Worm (Caenorhabditis elegans): ENCODE measurements around the gene F23B12.7.

Gene F23B12.7

ce11 chrV:14482728-14483210 lies 33.3 kb downstream of the F23B12.7 start, which contains the start of gene R02D5.3:
Gene R02D5.3 (plus strand): TSS chrV:14483160.
- TF ChIP-seq W03F9.2 (tag; optimal IDR thresholded peaks at IDR 0.05) = no peak

ce11 chrV:14484582-14484981 lies 35.1 kb downstream of the F23B12.7 start, which contains the start of gene R02D5.4:
Gene R02D5.4 (minus strand): TSS chrV:14484682.
- TF ChIP-seq him-1 (tag; optimal IDR thresholded peaks at IDR 0.05) = no peak
- TF ChIP-seq dao-5 (tag; optimal IDR thresholded peaks at IDR 0.05) = no peak
- TF ChIP-seq W03F9.2 (tag; optimal IDR thresholded peaks at IDR 0.05) = no peak

- TF ChIP-seq dao-5 (tag; optimal IDR thresholded peaks at IDR 0.05) (no peak), him-1 (tag; optimal IDR thresholded peaks at IDR 0.05) (no peak), W03F9.2 (tag; optimal IDR thresholded peaks at IDR 0.05) (no peak)
Observed at ce11 chrV:14491097-14491496, 41.6 kb downstream of the F23B12.7 start.

DNA sequence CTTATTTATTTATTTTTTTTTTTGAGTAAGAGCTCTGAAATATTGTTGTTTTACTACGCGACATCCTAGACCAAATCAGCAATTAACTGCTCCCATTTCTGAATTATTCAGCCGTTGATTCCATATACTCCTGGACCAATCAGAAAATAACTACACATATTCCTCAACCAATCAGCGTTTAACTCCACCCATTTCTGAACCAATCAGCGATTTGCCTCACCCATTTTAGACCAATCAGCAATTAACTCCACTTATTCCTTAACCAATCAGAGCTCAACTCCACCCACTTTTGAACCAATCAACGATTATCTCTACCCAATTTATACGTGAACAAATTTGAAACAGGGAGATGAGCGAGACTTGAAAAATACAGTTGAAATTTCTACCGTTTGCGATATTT lies 44.2 kb downstream of the F23B12.7 start:
- TF ChIP-seq dao-5 (tag; optimal IDR thresholded peaks at IDR 0.05) (no peak), him-1 (tag; optimal IDR thresholded peaks at IDR 0.05) (no peak), W03F9.2 (tag; optimal IDR thresholded peaks at IDR 0.05) (no peak)

DNA sequence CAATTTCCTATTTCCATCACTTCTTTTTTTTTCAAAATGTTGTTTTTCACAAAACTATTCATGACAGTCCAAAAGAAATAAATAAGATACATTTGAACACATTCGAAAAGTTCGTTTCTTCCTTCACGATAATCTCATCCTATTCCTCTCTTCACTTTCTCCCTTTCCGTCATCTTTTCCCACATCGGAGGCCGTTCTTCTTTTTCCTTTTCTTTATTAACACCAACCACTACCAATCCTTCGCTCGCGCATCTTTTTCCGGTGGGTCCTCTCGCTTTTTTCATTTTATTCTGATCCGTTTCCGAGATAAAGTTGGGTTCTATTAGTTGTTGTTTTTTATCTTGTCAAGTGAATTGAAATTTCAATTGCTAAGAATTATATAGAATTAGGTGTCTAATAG lies 46.0 kb downstream of the F23B12.7 start:
- TF ChIP-seq him-1 (tag; optimal IDR thresholded peaks at IDR 0.05) = no peak

ce11 chrV:14496446-14496845 lies 46.9 kb downstream of the F23B12.7 start:
- TF ChIP-seq dao-5 (tag; optimal IDR thresholded peaks at IDR 0.05) = no peak
- TF ChIP-seq him-1 (tag; optimal IDR thresholded peaks at IDR 0.05) = no peak
- no peak for TF ChIP-seq W03F9.2 (tag; optimal IDR thresholded peaks at IDR 0.05)

DNA sequence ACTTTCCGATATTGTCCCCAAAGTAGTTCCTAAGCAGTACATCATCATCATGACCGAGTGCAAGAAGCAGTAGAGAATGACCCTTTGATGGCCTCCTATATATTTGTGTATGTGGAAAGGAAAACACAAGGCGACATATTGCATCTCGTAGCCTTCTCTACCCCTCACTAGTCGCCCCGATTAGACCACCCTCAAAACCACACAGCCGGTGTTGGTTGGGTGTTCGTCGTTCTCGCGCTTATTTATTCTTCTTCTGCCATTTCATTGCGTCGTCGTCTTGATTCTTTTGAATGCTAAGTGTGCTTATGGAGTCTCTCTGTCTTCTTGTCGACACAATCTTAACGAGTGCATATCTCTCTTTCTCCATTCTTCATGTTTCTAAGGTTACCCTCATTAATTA lies 48.7 kb downstream of the F23B12.7 start:
- TF ChIP-seq him-1 (tag; optimal IDR thresholded peaks at IDR 0.05) (no peak), W03F9.2 (tag; optimal IDR thresholded peaks at IDR 0.05) (no peak), dao-5 (tag; optimal IDR thresholded peaks at IDR 0.05) (no peak)

DNA sequence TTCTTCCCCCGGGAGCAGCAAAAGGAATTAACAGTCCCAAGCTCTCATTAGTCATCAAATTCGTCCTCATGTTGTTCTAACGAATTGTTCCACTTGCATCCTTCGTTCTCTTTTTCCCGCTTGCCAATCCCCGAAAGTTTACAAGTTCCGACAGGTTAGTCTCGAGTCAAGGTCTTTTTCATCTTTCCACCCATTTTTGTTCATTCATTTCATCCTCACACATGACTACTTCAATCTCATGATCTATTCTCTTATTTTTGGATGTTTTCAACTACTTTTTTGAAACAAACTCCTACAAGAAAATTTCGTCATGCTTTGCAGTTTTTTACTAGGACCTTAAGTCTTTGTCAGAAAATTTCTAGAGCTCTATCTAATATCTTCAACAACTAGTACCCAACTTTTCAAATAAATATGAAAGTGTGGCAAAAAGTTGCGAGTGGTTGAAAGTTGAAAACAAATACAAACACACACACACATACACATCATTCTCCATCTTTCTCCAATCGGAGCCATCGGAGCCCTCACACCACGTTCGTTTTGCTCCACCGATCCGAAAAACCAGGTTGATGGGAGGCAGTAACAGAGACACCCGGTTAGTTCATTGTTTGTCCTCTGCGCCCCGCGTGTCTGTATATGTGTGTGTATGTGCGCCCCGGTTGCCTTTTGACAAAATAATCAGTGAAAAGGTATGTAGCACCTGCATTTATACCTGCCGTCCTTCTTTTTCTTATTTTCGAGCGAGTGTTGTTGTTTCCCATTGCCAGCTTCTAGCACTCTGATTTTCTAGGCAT lies 49.8 kb downstream of the F23B12.7 start:
- TF ChIP-seq him-1 (tag; optimal IDR thresholded peaks at IDR 0.05) (no peak), W03F9.2 (tag; optimal IDR thresholded peaks at IDR 0.05) (no peak), dao-5 (tag; optimal IDR thresholded peaks at IDR 0.05) (no peak)

- TF ChIP-seq dao-5 (tag; optimal IDR thresholded peaks at IDR 0.05) (no peak), him-1 (tag; optimal IDR thresholded peaks at IDR 0.05) (no peak), W03F9.2 (tag; optimal IDR thresholded peaks at IDR 0.05) (no peak)
Observed at ce11 chrV:14500554-14500953, 51.1 kb downstream of the F23B12.7 start.

DNA sequence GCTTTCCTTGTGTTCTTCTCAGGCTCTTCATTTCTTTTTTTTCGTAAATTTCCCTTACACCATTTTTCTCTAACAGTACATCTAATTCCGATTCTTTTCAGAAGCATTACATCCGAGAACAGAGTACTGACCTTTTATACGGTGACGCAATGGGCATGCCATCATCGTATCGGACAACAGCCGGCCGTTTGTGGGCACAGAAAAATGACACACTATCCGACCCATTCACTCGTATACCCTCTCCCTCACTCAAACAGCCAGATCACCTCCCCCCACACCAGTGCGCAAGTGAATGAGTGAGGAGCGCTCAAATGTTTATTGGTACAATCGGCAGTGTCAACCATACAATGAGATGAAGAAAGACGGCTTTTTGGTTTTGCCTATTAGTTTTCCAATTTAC lies 51.6 kb downstream of the F23B12.7 start, which contains the start of gene R02D5.24:
Gene R02D5.24, plus strand, starts transcription at position 205 of the 400 bp plus-strand sequence.
- TF ChIP-seq W03F9.2 (tag; optimal IDR thresholded peaks at IDR 0.05) (no peak), him-1 (tag; optimal IDR thresholded peaks at IDR 0.05) (no peak)
